Worm (Caenorhabditis elegans): ENCODE data around the gene akt-2.
A peak's percentile ranks its signal among the peaks of the same experiment; 100 is the strongest.

The akt-2 gene

DNA sequence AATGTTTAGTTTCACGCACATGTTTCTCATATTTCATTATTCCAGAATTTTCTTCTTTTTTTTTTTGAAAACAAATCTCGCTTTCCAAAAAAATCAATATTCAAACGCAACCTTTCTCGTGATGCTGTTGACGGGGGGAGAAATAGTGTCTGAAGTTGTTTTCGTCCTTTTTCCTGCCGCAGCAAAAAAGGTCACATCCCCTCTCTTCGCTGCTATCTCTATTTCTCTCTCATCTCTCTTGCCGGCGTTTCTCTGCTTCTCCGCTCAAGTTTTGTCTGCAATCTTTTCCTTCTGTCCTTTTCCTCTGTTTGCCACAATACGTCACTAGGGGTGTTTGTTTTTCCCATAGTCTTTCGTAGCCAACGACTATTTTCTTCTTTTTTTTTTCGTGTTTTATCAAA is 760 bp upstream of the akt-2 start (continued):
- peak; percentile 88 for TF ChIP-seq nfya-1 (tag; optimal IDR thresholded peaks at IDR 0.05; ENCODE audit: insufficient read depth)
- no peak for TF ChIP-seq ztf-11 (tag; optimal IDR thresholded peaks at IDR 0.05)
- TF ChIP-seq ceh-9 (tag; optimal IDR thresholded peaks at IDR 0.05) = no peak
- TF ChIP-seq unc-39 (tag; optimal IDR thresholded peaks at IDR 0.05) = no peak
- no peak for TF ChIP-seq egl-27 (tag; optimal IDR thresholded peaks at IDR 0.05)
- no peak for TF ChIP-seq ZK546.5 (tag; optimal IDR thresholded peaks at IDR 0.05)
- TF ChIP-seq aly-2 (tag; optimal IDR thresholded peaks at IDR 0.05) = no peak
- TF ChIP-seq hmg-11 (tag; optimal IDR thresholded peaks at IDR 0.05) = peak; percentile 78
- TF ChIP-seq sea-2 (GFP tag; optimal IDR thresholded peaks at IDR 0.05) = peak; percentile 23
- no peak for TF ChIP-seq nhr-12 (tag; optimal IDR thresholded peaks at IDR 0.05)
- TF ChIP-seq nhr-76 (tag; optimal IDR thresholded peaks at IDR 0.05) = no peak
- TF ChIP-seq snpc-4 (tag; optimal IDR thresholded peaks at IDR 0.05) = peak; percentile 51
- TF ChIP-seq nhr-237 (tag; optimal IDR thresholded peaks at IDR 0.05) = no peak
- TF ChIP-seq fkh-10 (GFP tag; optimal IDR thresholded peaks at IDR 0.05) = no peak
- no peak for TF ChIP-seq nhr-67 (tag; optimal IDR thresholded peaks at IDR 0.05)
- peak; percentile 27 for TF ChIP-seq elt-1 (tag; optimal IDR thresholded peaks at IDR 0.05)
- TF ChIP-seq nhr-28 (tag; optimal IDR thresholded peaks at IDR 0.05) = no peak
- TF ChIP-seq lin-15B (tag; optimal IDR thresholded peaks at IDR 0.05) = peak; percentile 22
- TF ChIP-seq mdl-1 (tag; optimal IDR thresholded peaks at IDR 0.05) = no peak
- peak; percentile 52 for TF ChIP-seq elt-2 (tag; optimal IDR thresholded peaks at IDR 0.05)

DNA sequence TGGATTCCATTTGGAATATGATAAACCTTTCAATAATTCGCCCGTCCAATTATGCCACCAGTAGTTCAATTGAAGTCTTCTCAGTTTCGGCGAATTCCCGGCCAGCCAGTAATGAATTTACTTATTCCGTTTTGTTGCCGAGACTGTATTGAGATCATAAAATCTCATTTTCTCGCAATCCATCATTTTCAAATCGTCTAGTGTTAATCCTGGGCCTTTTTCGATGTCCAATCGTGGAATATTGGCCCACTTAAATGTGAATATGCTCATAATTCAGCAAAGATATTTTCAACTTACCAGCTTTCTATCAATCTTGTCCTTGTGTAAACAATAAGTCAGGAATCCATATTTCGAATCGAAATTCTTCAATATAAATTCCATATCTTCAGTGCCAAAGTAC is 5.1 kb downstream of the akt-2 start:
- TF ChIP-seq aly-2 (tag; optimal IDR thresholded peaks at IDR 0.05) = no peak
- TF ChIP-seq eor-1 (tag; optimal IDR thresholded peaks at IDR 0.05) = no peak
- TF ChIP-seq egl-5 (tag; optimal IDR thresholded peaks at IDR 0.05) = no peak
- no peak for TF ChIP-seq ceh-28 (tag; optimal IDR thresholded peaks at IDR 0.05)
- TF ChIP-seq ceh-9 (tag; optimal IDR thresholded peaks at IDR 0.05) = no peak
- no peak for TF ChIP-seq snpc-4 (tag; optimal IDR thresholded peaks at IDR 0.05)
- TF ChIP-seq sea-2 (GFP tag; optimal IDR thresholded peaks at IDR 0.05) = no peak
- TF ChIP-seq nhr-11 (tag; optimal IDR thresholded peaks at IDR 0.05) = no peak
- no peak for TF ChIP-seq nhr-237 (tag; optimal IDR thresholded peaks at IDR 0.05)
- no peak for TF ChIP-seq unc-39 (tag; optimal IDR thresholded peaks at IDR 0.05)
- no peak for TF ChIP-seq nhr-12 (tag; optimal IDR thresholded peaks at IDR 0.05)
- TF ChIP-seq hmg-11 (tag; optimal IDR thresholded peaks at IDR 0.05) = no peak

DNA sequence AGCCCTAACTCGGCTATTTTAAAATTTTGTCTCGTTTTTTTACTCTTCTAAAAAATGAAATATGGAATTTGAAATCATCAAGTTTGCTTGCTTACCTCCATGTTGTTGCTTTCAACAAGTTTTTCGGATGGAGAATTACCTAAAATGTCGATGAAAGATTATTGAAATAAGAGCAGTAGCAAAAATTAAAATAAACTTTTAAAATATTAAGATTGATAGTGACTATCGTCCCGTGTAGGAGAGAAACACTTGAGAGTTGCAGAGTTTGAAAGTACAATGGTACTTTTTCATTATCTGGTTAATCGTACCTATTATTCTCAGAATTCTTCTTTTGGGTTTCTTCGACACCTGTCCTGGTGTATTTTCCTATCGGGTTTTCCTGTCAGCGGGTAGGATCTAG is 9.4 kb downstream of the akt-2 start, which contains the start of gene ceh-90:
Gene ceh-90 (minus strand): TSS at position 101 of the 400 bp plus-strand sequence.
- TF ChIP-seq zag-1 (tag; optimal IDR thresholded peaks at IDR 0.05) (no peak), daf-12 (tag; optimal IDR thresholded peaks at IDR 0.05) (no peak), lin-39 (tag; optimal IDR thresholded peaks at IDR 0.05) (no peak), eor-1 (tag; optimal IDR thresholded peaks at IDR 0.05) (no peak), nhr-67 (tag; optimal IDR thresholded peaks at IDR 0.05) (no peak), nhr-23 (tag; optimal IDR thresholded peaks at IDR 0.05) (no peak), nhr-11 (tag; optimal IDR thresholded peaks at IDR 0.05) (no peak), tbx-2 (tag; optimal IDR thresholded peaks at IDR 0.05) (no peak), hmg-11 (tag; optimal IDR thresholded peaks at IDR 0.05) (no peak), elt-2 (tag; optimal IDR thresholded peaks at IDR 0.05) (no peak), ceh-82 (tag; optimal IDR thresholded peaks at IDR 0.05) (no peak), unc-39 (tag; optimal IDR thresholded peaks at IDR 0.05) (no peak)

DNA sequence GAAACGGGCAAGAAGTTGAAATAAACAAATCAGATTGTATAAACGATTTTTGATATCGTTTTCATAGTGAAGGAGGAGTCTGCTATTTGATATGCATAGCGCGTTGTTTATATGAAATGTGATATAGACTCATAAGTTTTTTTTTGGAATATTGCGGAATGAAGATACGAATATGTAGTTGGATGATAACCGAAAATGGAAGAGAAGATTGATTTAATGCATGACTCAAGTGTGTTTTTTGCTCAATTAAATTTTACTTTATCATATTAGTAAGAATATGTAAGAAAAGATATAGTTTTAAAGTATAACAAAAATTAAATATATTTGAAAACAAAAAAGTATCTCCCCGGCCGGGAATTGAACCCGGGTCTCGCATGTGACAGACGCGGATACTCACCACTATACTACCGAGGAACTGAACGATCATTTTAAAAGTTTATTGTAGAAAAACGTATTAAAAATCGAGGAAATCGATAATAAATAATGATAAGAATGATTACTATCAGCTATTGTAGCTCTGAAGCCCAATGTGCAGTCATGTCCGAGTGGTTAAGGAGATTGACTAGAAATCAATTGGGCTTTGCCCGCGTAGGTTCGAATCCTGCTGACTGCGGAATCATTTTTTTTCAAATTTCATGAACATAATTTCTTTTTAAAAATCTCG is 14.3 kb downstream of the akt-2 start, which contains the start of gene lgc-25:
Gene lgc-25 (minus strand): TSS at position 51 of the 664 bp plus-strand sequence.
- TF ChIP-seq sea-2 (GFP tag; optimal IDR thresholded peaks at IDR 0.05) (no peak), nhr-12 (tag; optimal IDR thresholded peaks at IDR 0.05) (no peak), pqm-1 (tag; optimal IDR thresholded peaks at IDR 0.05) (peak; percentile 88), nhr-67 (tag; optimal IDR thresholded peaks at IDR 0.05) (no peak), fos-1 (tag; optimal IDR thresholded peaks at IDR 0.05) (no peak), nhr-43 (tag; optimal IDR thresholded peaks at IDR 0.05; ENCODE audit: poor library complexity, severe bottlenecking) (peak; percentile 29), ztf-11 (tag; optimal IDR thresholded peaks at IDR 0.05) (no peak), zag-1 (tag; optimal IDR thresholded peaks at IDR 0.05) (no peak), nhr-11 (tag; optimal IDR thresholded peaks at IDR 0.05) (no peak), ceh-28 (tag; optimal IDR thresholded peaks at IDR 0.05) (peak; percentile 47), elt-2 (tag; optimal IDR thresholded peaks at IDR 0.05) (peak; percentile 56)

DNA sequence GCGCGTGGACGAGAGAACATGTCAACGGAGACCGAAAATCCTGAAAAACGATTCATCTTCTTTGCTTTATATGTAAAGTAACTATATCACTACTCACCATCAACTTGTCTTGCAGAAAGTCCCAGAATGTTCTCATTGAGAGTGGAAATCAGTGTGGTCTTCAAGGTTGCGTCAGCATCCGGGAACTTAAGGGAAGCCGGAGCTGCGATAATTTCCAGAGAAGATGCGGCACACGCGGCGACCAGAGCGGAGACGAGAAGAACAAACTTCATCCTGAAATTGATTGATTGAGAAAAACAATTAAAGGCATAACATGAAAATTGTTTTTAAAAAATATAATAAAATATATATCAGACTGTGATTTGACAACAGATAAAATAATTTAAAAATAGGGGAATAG is 16.7 kb downstream of the akt-2 start, which contains the start of gene vha-20:
Gene vha-20 (minus strand): TSS at position 273 of the 400 bp plus-strand sequence.
- no peak for TF ChIP-seq pqm-1 (tag; optimal IDR thresholded peaks at IDR 0.05)
- no peak for TF ChIP-seq daf-12 (tag; optimal IDR thresholded peaks at IDR 0.05)
- peak; percentile 36 for TF ChIP-seq nhr-43 (tag; optimal IDR thresholded peaks at IDR 0.05; ENCODE audit: poor library complexity, severe bottlenecking)
- TF ChIP-seq tbx-2 (tag; optimal IDR thresholded peaks at IDR 0.05) = no peak
- TF ChIP-seq ZK546.5 (tag; optimal IDR thresholded peaks at IDR 0.05) = no peak
- TF ChIP-seq unc-39 (tag; optimal IDR thresholded peaks at IDR 0.05) = no peak
- TF ChIP-seq egl-5 (tag; optimal IDR thresholded peaks at IDR 0.05) = no peak
- no peak for TF ChIP-seq nhr-67 (tag; optimal IDR thresholded peaks at IDR 0.05)
- TF ChIP-seq jun-1 (tag; optimal IDR thresholded peaks at IDR 0.05) = no peak
- TF ChIP-seq nhr-12 (tag; optimal IDR thresholded peaks at IDR 0.05) = no peak
- no peak for TF ChIP-seq pha-4 (tag; optimal IDR thresholded peaks at IDR 0.05)
- TF ChIP-seq unc-62 (GFP tag; optimal IDR thresholded peaks at IDR 0.05) = no peak
- TF ChIP-seq mml-1 (tag; optimal IDR thresholded peaks at IDR 0.05) = no peak
- TF ChIP-seq R02D3.7 (tag; optimal IDR thresholded peaks at IDR 0.05) = no peak
- no peak for TF ChIP-seq nhr-11 (tag; optimal IDR thresholded peaks at IDR 0.05)
- TF ChIP-seq nhr-77 (tag; optimal IDR thresholded peaks at IDR 0.05) = no peak
- peak; percentile 7 for TF ChIP-seq ama-1 (optimal IDR thresholded peaks at IDR 0.05)
- peak; percentile 1 for TF ChIP-seq elt-2 (tag; optimal IDR thresholded peaks at IDR 0.05)

Data from whole organism, L3 larva.